Worm (Caenorhabditis elegans): ENCODE measurements around the gene F54C9.11.

DNA sequence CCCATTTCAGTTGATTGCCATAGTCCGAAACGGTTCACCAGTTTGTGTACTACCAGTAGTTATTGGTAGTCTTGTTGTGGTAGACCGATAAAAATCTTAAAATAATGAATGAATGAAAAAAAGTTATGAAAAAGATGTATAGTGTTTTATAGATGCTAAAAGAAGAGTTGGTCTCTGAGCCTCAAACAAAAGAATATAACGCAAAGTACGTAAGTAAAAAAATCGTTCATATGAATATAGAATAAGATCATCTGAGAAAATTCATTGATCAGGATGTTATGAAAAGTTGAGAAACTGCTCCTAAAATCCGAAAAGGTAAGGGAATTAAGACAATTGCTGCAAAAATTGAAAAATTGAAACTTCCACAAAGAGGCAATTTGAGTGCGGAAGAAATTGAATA, 32.6 kb upstream of the F54C9.11 start, which contains the start of gene chhy-1:
- TF ChIP-seq chd-7 (tag; optimal IDR thresholded peaks at IDR 0.05) (no peak), lag-1 (GFP tag; IDR thresholded peaks at IDR 0.05) (no peak), atf-7 (tag; optimal IDR thresholded peaks at IDR 0.05) (no peak), F57A8.1 (GFP tag; optimal IDR thresholded peaks at IDR 0.05) (no peak), unc-62 (GFP tag; optimal IDR thresholded peaks at IDR 0.05) (no peak), pha-4 (tag; optimal IDR thresholded peaks at IDR 0.05) (no peak), nhr-27 (tag; optimal IDR thresholded peaks at IDR 0.05) (no peak), hsf-1 (GFP tag; IDR thresholded peaks at IDR 0.05) (no peak), sea-2 (GFP tag; IDR thresholded peaks at IDR 0.05) (no peak), aptf-3 (GFP tag; IDR thresholded peaks at IDR 0.05) (no peak), snpc-4 (GFP tag; optimal IDR thresholded peaks at IDR 0.05) (no peak), snpc-4 (tag; optimal IDR thresholded peaks at IDR 0.05) (no peak), egl-18 (GFP tag; IDR thresholded peaks at IDR 0.05) (no peak), C06A6.2 (GFP tag; conservative IDR thresholded peaks at IDR 0.05) (no peak)

All from whole organism, young adult.